Fruit fly (Drosophila melanogaster) whole organism, embryonic: ENCODE data around the gene Utx.

ENCODE experiments used
- Aef1 ChIP-seq: fragments of 200-800 bp; sonication (Bioruptor generic); IDR thresholded peaks from 3 replicates; pipeline ENCODE4 v1.3.6; 2022; ENCODE audit warnings: missing biosample characterization, missing genetic modification characterization
- Asciz ChIP-seq: fragments of 200-800 bp; sonication (Bioruptor generic); optimal IDR thresholded peaks from 2 replicates; lab custom pipeline; 2017; ENCODE audit warnings: missing biosample characterization, mild to moderate bottlenecking, missing genetic modification characterization, missing genetic modification reagents
- Atf6 ChIP-seq: fragments of 200-800 bp; sonication (Bioruptor generic); IDR thresholded peaks from 2 replicates; pipeline ENCODE4 v1.3.6; 2022; ENCODE audit warnings: missing biosample characterization, missing genetic modification characterization
- CG12299 ChIP-seq: fragments of 200-800 bp; sonication (Bioruptor generic); optimal IDR thresholded peaks from 2 replicates; lab custom pipeline; 2018; ENCODE audit warnings: missing biosample characterization, mild to moderate bottlenecking, missing genetic modification characterization
- CG14441 ChIP-seq: fragments of 200-800 bp; sonication (Bioruptor generic); IDR thresholded peaks from 2 replicates; pipeline ENCODE4 v1.3.6; 2022; ENCODE audit warnings: missing biosample characterization, missing genetic modification characterization
- CG15514 ChIP-seq: fragments of 200-800 bp; sonication (Bioruptor generic); optimal IDR thresholded peaks from 3 replicates; lab custom pipeline; 2017; ENCODE audit warnings: missing biosample characterization, missing genetic modification characterization, mild to moderate bottlenecking, moderate library complexity, missing genetic modification reagents
- CG16815 ChIP-seq: fragments of 200-800 bp; sonication (Bioruptor generic); optimal IDR thresholded peaks from 3 replicates; lab custom pipeline; 2017; ENCODE audit warnings: missing biosample characterization, mild to moderate bottlenecking, missing genetic modification characterization
- CG17612 ChIP-seq: fragments of 200-800 bp; sonication (Bioruptor generic); IDR thresholded peaks from 2 replicates; pipeline ENCODE4 v1.3.6; 2022; ENCODE audit warnings: missing biosample characterization, missing genetic modification characterization
- CG17829 ChIP-seq: fragments of 200-800 bp; optimal IDR thresholded peaks from 2 replicates; lab custom pipeline; 2019; ENCODE audit warnings: missing biosample characterization, mild to moderate bottlenecking, missing genetic modification characterization, moderate library complexity
- CG18599 ChIP-seq: fragments of 200-800 bp; sonication (Bioruptor generic); optimal IDR thresholded peaks from 3 replicates; lab custom pipeline; 2017; ENCODE audit warnings: missing biosample characterization, missing genetic modification characterization, mild to moderate bottlenecking, moderate library complexity, missing genetic modification reagents
- CG2889 ChIP-seq: fragments of 200-800 bp; sonication (Bioruptor generic); IDR thresholded peaks from 3 replicates; pipeline ENCODE4 v1.3.6; 2022; ENCODE audit warnings: missing biosample characterization, missing genetic modification characterization
- CG30431 ChIP-seq: fragments of 200-800 bp; sonication (Bioruptor generic); optimal IDR thresholded peaks from 2 replicates; lab custom pipeline; 2017; ENCODE audit warnings: missing biosample characterization, missing genetic modification characterization
- CG3163 ChIP-seq: fragments of 200-800 bp; sonication (Bioruptor generic); optimal IDR thresholded peaks from 3 replicates; lab custom pipeline; 2016; ENCODE audit warnings: missing biosample characterization, missing genetic modification characterization
- CG33213 ChIP-seq: fragments of 200-800 bp; sonication (Bioruptor generic); optimal IDR thresholded peaks from 3 replicates; lab custom pipeline; 2016; ENCODE audit warnings: missing biosample characterization, missing genetic modification characterization
- CG6765 ChIP-seq: fragments of 200-800 bp; sonication (Bioruptor generic); optimal IDR thresholded peaks from 3 replicates; lab custom pipeline; 2017; ENCODE audit warnings: missing biosample characterization, mild to moderate bottlenecking, missing genetic modification characterization
- CG6791 ChIP-seq: fragments of 200-800 bp; sonication (Bioruptor generic); IDR thresholded peaks from 3 replicates; pipeline ENCODE4 v1.3.6; 2022; ENCODE audit warnings: missing biosample characterization, missing genetic modification characterization; ENCODE audit not compliant: partially characterized antibody
- CG7271 ChIP-seq: fragments of 200-800 bp; sonication (Bioruptor generic); optimal IDR thresholded peaks from 2 replicates; lab custom pipeline; 2018; ENCODE audit warnings: missing biosample characterization, mild to moderate bottlenecking, missing genetic modification characterization, moderate library complexity
- CG8359 ChIP-seq: fragments of 200-800 bp; sonication (Bioruptor generic); optimal IDR thresholded peaks from 2 replicates; lab custom pipeline; 2017; ENCODE audit warnings: missing biosample characterization, mild to moderate bottlenecking, missing genetic modification characterization, borderline replicate concordance
- CG8388 ChIP-seq: fragments of 200-800 bp; sonication (Bioruptor generic); optimal IDR thresholded peaks from 2 replicates; lab custom pipeline; 2019; ENCODE audit warnings: missing biosample characterization, mild to moderate bottlenecking, missing genetic modification characterization, moderate library complexity
- Dll ChIP-seq: fragments of 200-800 bp; sonication (Bioruptor generic); IDR thresholded peaks from 4 replicates; pipeline ENCODE4 v1.3.6; 2022; ENCODE audit warnings: missing biosample characterization, missing genetic modification characterization; ENCODE audit not compliant: partially characterized antibody
- Dref ChIP-seq: fragments of 200-800 bp; sonication (Bioruptor generic); IDR thresholded peaks from 2 replicates; pipeline ENCODE4 v1.3.6; 2022; ENCODE audit warnings: missing biosample characterization, missing genetic modification characterization
- Fer2 ChIP-seq: fragments of 200-800 bp; sonication (Bioruptor generic); optimal IDR thresholded peaks from 2 replicates; lab custom pipeline; 2018; ENCODE audit warnings: missing biosample characterization, mild to moderate bottlenecking, missing genetic modification characterization, moderate library complexity
- Hand ChIP-seq: fragments of 200-800 bp; sonication (Bioruptor generic); optimal IDR thresholded peaks from 2 replicates; lab custom pipeline; 2017; ENCODE audit warnings: mild to moderate bottlenecking, missing biosample characterization, missing genetic modification reagents, missing genetic modification characterization
- Hr39 ChIP-seq: fragments of >200 bp; optimal IDR thresholded peaks from 2 replicates; lab custom pipeline; 2017
- Jarid2 ChIP-seq: fragments of 200-800 bp; sonication (Bioruptor generic); optimal IDR thresholded peaks from 3 replicates; lab custom pipeline; 2017; ENCODE audit warnings: mild to moderate bottlenecking, missing biosample characterization, missing genetic modification reagents, missing genetic modification characterization
- Kr ChIP-seq: fragments of 200-800 bp; sonication (Bioruptor generic); optimal IDR thresholded peaks from 2 replicates; lab custom pipeline; 2017; ENCODE audit warnings: missing biosample characterization, mild to moderate bottlenecking, missing genetic modification characterization
- NC2α ChIP-seq: fragments of 200-800 bp; sonication (Bioruptor generic); optimal IDR thresholded peaks from 2 replicates; lab custom pipeline; 2016; ENCODE audit warnings: missing biosample characterization, missing genetic modification characterization
- Neu2 ChIP-seq: fragments of 200-800 bp; sonication (Bioruptor generic); optimal IDR thresholded peaks from 3 replicates; lab custom pipeline; 2016; ENCODE audit warnings: missing biosample characterization, missing genetic modification characterization, borderline replicate concordance
- Nf-YB ChIP-seq: fragments of 200-800 bp; sonication (Bioruptor generic); optimal IDR thresholded peaks from 3 replicates; lab custom pipeline; 2019; ENCODE audit warnings: missing biosample characterization, mild to moderate bottlenecking, missing genetic modification characterization, moderate library complexity
- PHDP ChIP-seq: fragments of 200-800 bp; sonication (Bioruptor generic); optimal IDR thresholded peaks from 3 replicates; lab custom pipeline; 2018; ENCODE audit warnings: missing biosample characterization, mild to moderate bottlenecking, missing genetic modification characterization, moderate library complexity
- Rx ChIP-seq: fragments of 200-800 bp; sonication (Bioruptor generic); IDR thresholded peaks from 2 replicates; pipeline ENCODE4 v1.3.6; 2022; ENCODE audit warnings: missing biosample characterization, missing genetic modification characterization
- Usf ChIP-seq: fragments of 200-800 bp; sonication (Bioruptor generic); optimal IDR thresholded peaks from 2 replicates; lab custom pipeline; 2017; ENCODE audit warnings: missing genotype, missing biosample characterization, missing genetic modification characterization
- Vsx1 ChIP-seq: fragments of 200-800 bp; sonication (Bioruptor generic); optimal IDR thresholded peaks from 2 replicates; lab custom pipeline; 2017; ENCODE audit warnings: missing biosample characterization, mild to moderate bottlenecking, missing genetic modification characterization, missing genetic modification reagents
- chinmo ChIP-seq: fragments of 200-800 bp; sonication (Bioruptor generic); IDR thresholded peaks from 4 replicates; pipeline ENCODE4 v1.3.6; 2022; ENCODE audit warnings: missing biosample characterization, missing genetic modification characterization; ENCODE audit not compliant: partially characterized antibody
- chn ChIP-seq: fragments of 200-800 bp; sonication (Bioruptor generic); optimal IDR thresholded peaks from 2 replicates; lab custom pipeline; 2016; ENCODE audit warnings: missing biosample characterization, missing genetic modification characterization
- crc ChIP-seq: fragments of 200-800 bp; sonication (Bioruptor generic); optimal IDR thresholded peaks from 2 replicates; lab custom pipeline; 2016; ENCODE audit warnings: missing biosample characterization, missing genetic modification characterization
- croc ChIP-seq: fragments of 200-800 bp; sonication (Bioruptor generic); conservative IDR thresholded peaks from 3 replicates; pipeline ENCODE4 v1.3.6; 2022; ENCODE audit warnings: missing biosample characterization, missing genetic modification characterization
- crp ChIP-seq, 2 experiments: fragments of 200-800 bp; sonication (Bioruptor generic); optimal IDR thresholded peaks; 2 replicates in 1 of 2; 3 replicates in 1 of 2; lab custom pipeline; 2017; ENCODE audit warnings: missing biosample characterization in 2 of 2, missing genetic modification characterization in 2 of 2, mild to moderate bottlenecking in 1 of 2, moderate library complexity in 1 of 2
- dan ChIP-seq: fragments of 200-800 bp; sonication (Bioruptor generic); IDR thresholded peaks from 2 replicates; pipeline ENCODE4 v1.3.6; 2022; ENCODE audit warnings: missing biosample characterization, missing genetic modification characterization
- fd64A ChIP-seq: fragments of 200-800 bp; sonication (Bioruptor generic); optimal IDR thresholded peaks from 3 replicates; lab custom pipeline; 2018; ENCODE audit warnings: missing biosample characterization, mild to moderate bottlenecking, missing genetic modification characterization
- fd96Cb ChIP-seq: fragments of 200-800 bp; sonication (Bioruptor generic); optimal IDR thresholded peaks from 2 replicates; lab custom pipeline; 2018; ENCODE audit warnings: missing biosample characterization, mild to moderate bottlenecking, missing genetic modification characterization, moderate library complexity
- gsb ChIP-seq: fragments of 200-800 bp; sonication (Bioruptor generic); IDR thresholded peaks from 2 replicates; pipeline ENCODE4 v1.3.6; 2022; ENCODE audit warnings: missing biosample characterization, missing genetic modification characterization
- her ChIP-seq: fragments of 200-800 bp; sonication (Bioruptor generic); optimal IDR thresholded peaks from 2 replicates; lab custom pipeline; 2016; ENCODE audit warnings: missing biosample characterization, missing genetic modification characterization
- ind ChIP-seq: fragments of 200-800 bp; sonication (Bioruptor generic); optimal IDR thresholded peaks from 3 replicates; lab custom pipeline; 2016; ENCODE audit warnings: missing biosample characterization, missing genetic modification characterization
- lbe ChIP-seq: fragments of 200-800 bp; sonication (Bioruptor generic); optimal IDR thresholded peaks from 2 replicates; lab custom pipeline; 2016; ENCODE audit warnings: missing biosample characterization, mild to moderate bottlenecking, missing genetic modification characterization
- pros ChIP-seq: fragments of 200-800 bp; sonication (Bioruptor generic); optimal IDR thresholded peaks from 3 replicates; lab custom pipeline; 2019; ENCODE audit warnings: missing biosample characterization, mild to moderate bottlenecking, missing genetic modification characterization, moderate library complexity
- rib ChIP-seq: fragments of 200-800 bp; sonication (Bioruptor generic); IDR thresholded peaks from 2 replicates; pipeline ENCODE4 v1.3.6; 2022; ENCODE audit warnings: missing biosample characterization, missing genetic modification characterization
- seq ChIP-seq: fragments of 200-800 bp; sonication (Bioruptor generic); IDR thresholded peaks from 2 replicates; pipeline ENCODE4 v1.3.6; 2022; ENCODE audit warnings: missing biosample characterization, missing genetic modification characterization
- shn ChIP-seq: fragments of 200-800 bp; sonication (Bioruptor generic); optimal IDR thresholded peaks from 3 replicates; lab custom pipeline; 2016; ENCODE audit warnings: missing biosample characterization, missing genetic modification characterization
- sr ChIP-seq: fragments of 200-800 bp; sonication (Bioruptor generic); IDR thresholded peaks from 3 replicates; pipeline ENCODE4 v1.3.6; 2022; ENCODE audit warnings: missing biosample characterization, missing genetic modification characterization
- tio ChIP-seq: fragments of 200-800 bp; sonication (Bioruptor generic); optimal IDR thresholded peaks from 2 replicates; lab custom pipeline; 2017; ENCODE audit warnings: missing biosample characterization, missing genetic modification characterization, inconsistent platforms

The Utx gene

dm6 chr2L:10303786-10304185 lies 25.2 kb upstream of the Utx start, which contains the start of gene nmd (continued):
- no peak for TF ChIP-seq crc
- no peak for TF ChIP-seq CG8359 (GFP tag; lab: Kevin White, UChicago)
- no peak for TF ChIP-seq CG14441 (GFP tag; lab: Robert Waterston, UW)
- TF ChIP-seq Dref (GFP tag; lab: Robert Waterston, UW) = peak; percentile 59
- TF ChIP-seq CG3163 = no peak
- TF ChIP-seq dan (GFP tag; lab: Robert Waterston, UW) = no peak
- TF ChIP-seq Asciz (GFP tag; lab: Kevin White, UChicago) = no peak
- peak; percentile 13 for TF ChIP-seq CG17829
- no peak for TF ChIP-seq shn (GFP tag; lab: Kevin White, UChicago)
- TF ChIP-seq tio (GFP tag; lab: Kevin White, UChicago) = no peak
- TF ChIP-seq Vsx1 (GFP tag; lab: Kevin White, UChicago) = no peak
- no peak for TF ChIP-seq chn
- TF ChIP-seq seq (GFP tag; lab: Robert Waterston, UW) = no peak
- no peak for TF ChIP-seq CG17612 (GFP tag; lab: Robert Waterston, UW)
- TF ChIP-seq Dll = no peak
- no peak for TF ChIP-seq Usf
- TF ChIP-seq pros = no peak
- no peak for TF ChIP-seq Hr39
- TF ChIP-seq CG7271 = no peak
- no peak for TF ChIP-seq NC2α (GFP tag; lab: Kevin White, UChicago)
- no peak for TF ChIP-seq Kr (GFP tag; lab: Kevin White, UChicago)
- 0 out of 3 replicates have a peak, but pooled peaks have one; percentile 22 for TF ChIP-seq CG6791 (GFP tag; lab: Robert Waterston, UW)
- no peak for TF ChIP-seq Nf-YB (GFP tag; lab: Kevin White, UChicago)
- TF ChIP-seq CG6765 = no peak
- TF ChIP-seq Hand (GFP tag; lab: Kevin White, UChicago) = no peak
- TF ChIP-seq CG30431 (GFP tag; lab: Kevin White, UChicago) = no peak
- TF ChIP-seq gsb (GFP tag; lab: Robert Waterston, UW) = no peak
- TF ChIP-seq CG8388 (GFP tag; lab: Kevin White, UChicago) = no peak
- TF ChIP-seq fd96Cb = no peak
- no peak for TF ChIP-seq Atf6 (GFP tag; lab: Robert Waterston, UW)
- no peak for TF ChIP-seq CG18599 (GFP tag; lab: Kevin White, UChicago)
- no peak for TF ChIP-seq lbe (GFP tag; lab: Kevin White, UChicago)
- TF ChIP-seq rib (GFP tag; lab: Robert Waterston, UW) = no peak
- TF ChIP-seq ind = no peak
- TF ChIP-seq CG12299 (tag; lab: Kevin White, UChicago) = no peak
- TF ChIP-seq Neu2 (GFP tag; lab: Kevin White, UChicago) = no peak
- TF ChIP-seq CG16815 = no peak
- TF ChIP-seq PHDP (tag; lab: Kevin White, UChicago) = no peak
- no peak for TF ChIP-seq crp (GFP tag; optimal IDR thresholded peaks at IDR 0.05; lab: Kevin White, UChicago)
- TF ChIP-seq Fer2 (tag; lab: Kevin White, UChicago) = no peak
- TF ChIP-seq Aef1 (GFP tag; lab: Robert Waterston, UW) = no peak
- no peak for TF ChIP-seq CG2889 (GFP tag; lab: Robert Waterston, UW)
- no peak for TF ChIP-seq croc (GFP tag; lab: Robert Waterston, UW)
- TF ChIP-seq her (GFP tag; lab: Kevin White, UChicago) = no peak
- TF ChIP-seq fd64A = no peak
- TF ChIP-seq chinmo (GFP tag; lab: Robert Waterston, UW) = peak; percentile 74; the same call in 1 of the 4 replicates
- no peak for TF ChIP-seq Rx (GFP tag; lab: Robert Waterston, UW)
- no peak for TF ChIP-seq Jarid2 (GFP tag; lab: Kevin White, UChicago)
- peak; percentile 82 for TF ChIP-seq CG15514
- TF ChIP-seq sr = no peak
- TF ChIP-seq CG33213 (GFP tag; lab: Kevin White, UChicago) = peak; percentile 49
